Fruit fly (Drosophila melanogaster) whole organism, prepupa: ENCODE data around the gene CG33296.

Experiments used
- Blimp-1 ChIP-seq: fragments of 200-800 bp; sonication (Bioruptor generic); optimal IDR thresholded peaks from 3 replicates; lab custom pipeline; 2017; ENCODE audit warnings: missing biosample characterization, missing genetic modification characterization, mild to moderate bottlenecking, moderate library complexity, missing genetic modification reagents
- CG3919 ChIP-seq: fragments of 200-800 bp; sonication (Bioruptor generic); optimal IDR thresholded peaks from 3 replicates; lab custom pipeline; 2016; ENCODE audit warnings: missing biosample characterization, missing genetic modification characterization
- CG6163 ChIP-seq: fragments of 200-800 bp; sonication (Bioruptor generic); IDR thresholded peaks from 3 replicates; pipeline ENCODE4 v1.3.6; 2022; ENCODE audit warnings: missing biosample characterization, missing genetic modification characterization
- CG6792 ChIP-seq: fragments of 200-800 bp; sonication (Bioruptor generic); optimal IDR thresholded peaks from 3 replicates; lab custom pipeline; 2016; ENCODE audit warnings: missing biosample characterization, missing genetic modification characterization
- CG6808 ChIP-seq: fragments of 200-800 bp; sonication (Bioruptor generic); optimal IDR thresholded peaks from 3 replicates; lab custom pipeline; 2017; ENCODE audit warnings: missing biosample characterization, missing genetic modification characterization, mild to moderate bottlenecking, moderate library complexity, missing genetic modification reagents
- CG6854 ChIP-seq: fragments of 200-800 bp; sonication (Bioruptor generic); optimal IDR thresholded peaks from 2 replicates; lab custom pipeline; 2017; ENCODE audit warnings: missing biosample characterization, mild to moderate bottlenecking, missing genetic modification characterization
- CG8119 ChIP-seq: fragments of 200-800 bp; sonication (Bioruptor generic); IDR thresholded peaks from 3 replicates; pipeline ENCODE4 v1.3.6; 2022; ENCODE audit warnings: missing biosample characterization, missing genetic modification characterization
- Lpt ChIP-seq: fragments of 200-800 bp; sonication (Bioruptor generic); optimal IDR thresholded peaks from 3 replicates; lab custom pipeline; 2016; ENCODE audit warnings: missing biosample characterization, missing genetic modification characterization
- OdsH ChIP-seq: fragments of 200-800 bp; sonication (Bioruptor generic); optimal IDR thresholded peaks from 3 replicates; lab custom pipeline; 2016; ENCODE audit warnings: missing biosample characterization, missing genetic modification characterization
- acj6 ChIP-seq: fragments of 200-800 bp; sonication (Bioruptor generic); optimal IDR thresholded peaks from 3 replicates; lab custom pipeline; 2016; ENCODE audit warnings: missing biosample characterization, missing genetic modification characterization
- dac ChIP-seq: fragments of 200-800 bp; sonication (Bioruptor generic); optimal IDR thresholded peaks from 2 replicates; lab custom pipeline; 2017; ENCODE audit warnings: missing biosample characterization, mild to moderate bottlenecking, missing genetic modification characterization
- dsx ChIP-seq: fragments of 200-800 bp; optimal IDR thresholded peaks from 3 replicates; lab custom pipeline; 2019; ENCODE audit warnings: missing biosample characterization, mild to moderate bottlenecking, missing genetic modification characterization, moderate library complexity; ENCODE audit not compliant: poor library complexity, severe bottlenecking
- net ChIP-seq: fragments of 200-800 bp; sonication (Bioruptor generic); optimal IDR thresholded peaks from 3 replicates; lab custom pipeline; 2016; ENCODE audit warnings: missing biosample characterization, missing genetic modification characterization

DNA sequence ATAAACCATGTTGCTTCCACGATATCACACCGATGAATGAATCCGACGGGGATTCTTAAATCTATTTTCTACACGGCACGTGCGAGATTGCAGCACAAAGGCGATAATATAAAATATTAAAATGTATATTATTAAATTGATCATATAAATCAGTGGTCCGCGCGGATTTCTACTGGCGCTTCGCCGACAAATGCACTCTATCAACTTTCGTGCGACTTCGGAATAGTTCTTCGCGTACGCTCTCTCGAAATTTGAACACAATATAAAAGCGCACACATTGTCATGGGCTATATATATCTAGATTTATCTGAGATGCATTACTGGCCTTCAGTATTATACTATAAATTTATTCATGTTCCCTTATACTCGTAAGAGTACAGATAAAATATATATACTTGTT lies at the start of gene CG33296:
- TF ChIP-seq OdsH (GFP tag; lab: Kevin White, UChicago) (no peak), dac (GFP tag; lab: Kevin White, UChicago) (no peak), Lpt (GFP tag; lab: Kevin White, UChicago) (no peak), CG6163 (GFP tag; lab: Robert Waterston, UW) (no peak), net (GFP tag; lab: Kevin White, UChicago) (no peak), CG3919 (GFP tag; lab: Kevin White, UChicago) (no peak), acj6 (GFP tag; lab: Kevin White, UChicago) (no peak), CG6854 (GFP tag; lab: Kevin White, UChicago) (no peak), Blimp-1 (no peak), CG6808 (GFP tag; lab: Kevin White, UChicago) (no peak), CG8119 (GFP tag; lab: Robert Waterston, UW) (no peak), CG6792 (GFP tag; lab: Kevin White, UChicago) (no peak), dsx (GFP tag; lab: Kevin White, UChicago) (no peak)
